Fruit fly (Drosophila melanogaster): ENCODE measurements around the gene kra.

The kra gene

DNA sequence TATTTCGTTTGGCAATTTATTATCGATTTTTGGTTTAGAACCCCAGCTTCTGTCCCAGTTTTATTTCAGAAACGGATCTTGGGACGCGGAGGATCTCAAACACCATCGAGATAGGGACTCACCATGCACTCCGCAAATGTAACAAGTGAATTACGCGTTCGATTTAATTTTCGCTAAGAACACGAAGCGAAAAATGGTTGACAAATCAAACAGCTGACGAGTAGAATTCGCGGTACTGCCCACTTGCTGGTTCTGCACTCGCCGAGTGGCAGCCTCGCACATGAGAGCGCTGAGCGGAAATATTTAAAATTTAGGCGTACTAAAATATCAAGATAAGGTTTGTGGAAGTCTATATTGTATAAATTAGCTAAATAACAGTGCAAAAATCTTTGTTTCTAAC is 37.5 kb downstream of the kra start, which contains the start of gene Pi4KIIalpha:
TSS of gene Pi4KIIalpha (minus strand) at position 233 of the 400 bp plus-strand sequence.
- TF ChIP-seq CG7045 (GFP tag; optimal IDR thresholded peaks at IDR 0.05) = no peak
- no peak for TF ChIP-seq CG1620 (GFP tag; optimal IDR thresholded peaks at IDR 0.05)
- no peak for TF ChIP-seq ovo (GFP tag; optimal IDR thresholded peaks at IDR 0.05)
- TF ChIP-seq Hr96 (GFP tag; optimal IDR thresholded peaks at IDR 0.05) = no peak
- no peak for TF ChIP-seq Crg-1 (GFP tag; optimal IDR thresholded peaks at IDR 0.05)
- no peak for TF ChIP-seq kay (GFP tag; ENCODE audit: borderline replicate concordance)
- TF ChIP-seq Clk (GFP tag; optimal IDR thresholded peaks at IDR 0.05) = no peak
- TF ChIP-seq cnc (optimal IDR thresholded peaks at IDR 0.05) = no peak
- TF ChIP-seq CG12768 (GFP tag; optimal IDR thresholded peaks at IDR 0.05) = no peak
- TF ChIP-seq CG33017 (tag; optimal IDR thresholded peaks at IDR 0.05) = no peak
- peak; percentile 58 for TF ChIP-seq tj (GFP tag; optimal IDR thresholded peaks at IDR 0.05)
- TF ChIP-seq pad (GFP tag; optimal IDR thresholded peaks at IDR 0.05) = no peak
- no peak for TF ChIP-seq CG7101 (tag; optimal IDR thresholded peaks at IDR 0.05)
- peak; percentile 21 for TF ChIP-seq cic (GFP tag; optimal IDR thresholded peaks at IDR 0.05)
- peak; percentile 50 for TF ChIP-seq bab1 (GFP tag; optimal IDR thresholded peaks at IDR 0.05)
- no peak for TF ChIP-seq CG14711 (tag; optimal IDR thresholded peaks at IDR 0.05)
- no peak for TF ChIP-seq CG11617 (GFP tag; optimal IDR thresholded peaks at IDR 0.05)
- no peak for TF ChIP-seq toe (GFP tag; optimal IDR thresholded peaks at IDR 0.05)
- no peak for TF ChIP-seq CG5204 (GFP tag; optimal IDR thresholded peaks at IDR 0.05)
- peak; percentile 62 for TF ChIP-seq Mnt (GFP tag; optimal IDR thresholded peaks at IDR 0.05)

DNA sequence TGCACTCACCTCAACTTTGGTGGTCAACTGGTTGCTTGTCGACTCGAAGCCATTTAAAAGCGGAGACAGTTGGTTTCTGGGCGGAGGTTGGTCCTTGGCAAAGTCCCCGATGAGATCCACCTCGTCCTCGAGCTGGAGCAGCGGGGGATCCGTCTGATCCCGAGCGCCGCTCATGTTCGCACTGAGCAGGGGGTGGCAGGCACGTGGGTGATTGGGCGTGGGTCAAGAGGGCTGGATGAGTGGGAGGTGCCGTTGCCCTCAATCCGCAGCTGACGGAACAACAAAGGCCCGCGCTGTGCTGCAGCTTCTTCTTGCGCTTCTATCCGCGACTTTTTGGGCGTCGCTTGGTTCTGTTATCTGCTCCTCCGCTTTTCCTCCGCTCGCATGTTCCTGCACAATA is 38.0 kb downstream of the kra start:
- TF ChIP-seq cnc (optimal IDR thresholded peaks at IDR 0.05) = no peak
- TF ChIP-seq toe (GFP tag; optimal IDR thresholded peaks at IDR 0.05) = no peak
- TF ChIP-seq CG11617 (GFP tag; optimal IDR thresholded peaks at IDR 0.05) = no peak
- TF ChIP-seq pad (GFP tag; optimal IDR thresholded peaks at IDR 0.05) = no peak
- no peak for TF ChIP-seq Hr96 (GFP tag; optimal IDR thresholded peaks at IDR 0.05)
- no peak for TF ChIP-seq CG14711 (tag; optimal IDR thresholded peaks at IDR 0.05)
- TF ChIP-seq cic (GFP tag; optimal IDR thresholded peaks at IDR 0.05) = no peak
- no peak for TF ChIP-seq CG1620 (GFP tag; optimal IDR thresholded peaks at IDR 0.05)
- no peak for TF ChIP-seq CG33017 (tag; optimal IDR thresholded peaks at IDR 0.05)
- no peak for TF ChIP-seq Mnt (GFP tag; optimal IDR thresholded peaks at IDR 0.05)
- no peak for TF ChIP-seq CG5204 (GFP tag; optimal IDR thresholded peaks at IDR 0.05)

DNA sequence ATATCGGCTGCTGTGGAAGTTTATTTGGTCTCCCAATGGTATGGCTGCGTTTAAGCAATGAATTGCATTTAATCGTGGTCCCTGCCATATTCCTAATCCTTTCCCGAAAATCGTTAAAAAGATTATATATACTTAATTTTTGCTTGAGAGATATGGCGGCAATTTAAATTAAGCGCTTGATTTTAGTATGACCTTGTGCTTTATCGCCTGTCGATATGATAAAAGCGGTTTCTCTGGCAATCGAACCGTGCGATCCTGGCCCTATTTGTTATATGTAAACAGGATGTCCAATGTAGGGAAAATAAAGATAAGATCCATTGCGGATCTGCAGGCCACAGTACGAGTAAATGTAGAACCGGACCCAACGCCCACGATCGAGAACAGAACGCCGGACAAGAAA is 46.1 kb downstream of the kra start, which contains the start of gene Snm1:
TSS of gene Snm1 (plus strand) at position 233 of the 400 bp plus-strand sequence.
- TF ChIP-seq Crg-1 (GFP tag; optimal IDR thresholded peaks at IDR 0.05) (no peak), CG1620 (GFP tag; optimal IDR thresholded peaks at IDR 0.05) (no peak), cnc (optimal IDR thresholded peaks at IDR 0.05) (no peak), Clk (GFP tag; optimal IDR thresholded peaks at IDR 0.05) (no peak), pad (GFP tag; optimal IDR thresholded peaks at IDR 0.05) (no peak), Mnt (GFP tag; optimal IDR thresholded peaks at IDR 0.05) (no peak), bab1 (GFP tag; optimal IDR thresholded peaks at IDR 0.05) (no peak)

DNA sequence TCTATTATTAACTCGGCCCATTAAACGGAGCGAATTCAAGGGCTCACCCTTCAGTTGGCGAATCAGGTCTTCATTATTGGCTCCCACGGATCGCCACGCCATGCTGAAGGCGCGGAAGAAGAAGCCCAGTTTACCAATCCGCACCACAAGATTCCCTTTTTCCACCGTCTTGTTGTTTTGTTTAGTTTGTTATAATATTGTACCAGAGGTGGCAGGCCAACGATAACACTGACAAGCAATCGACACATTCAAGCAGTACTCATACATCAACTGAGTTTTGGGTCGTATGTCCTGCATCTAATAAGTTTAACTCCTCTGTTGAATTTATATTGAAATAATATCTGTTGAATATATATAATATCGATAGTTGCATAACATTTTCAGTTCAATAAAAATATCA is 46.9 kb downstream of the kra start, which contains the start of gene Pcmt:
TSS of gene Pcmt (minus strand) at position 235 of the 400 bp plus-strand sequence.
- TF ChIP-seq ovo (GFP tag; optimal IDR thresholded peaks at IDR 0.05) = no peak
- no peak for TF ChIP-seq kay (GFP tag; ENCODE audit: borderline replicate concordance)

DNA sequence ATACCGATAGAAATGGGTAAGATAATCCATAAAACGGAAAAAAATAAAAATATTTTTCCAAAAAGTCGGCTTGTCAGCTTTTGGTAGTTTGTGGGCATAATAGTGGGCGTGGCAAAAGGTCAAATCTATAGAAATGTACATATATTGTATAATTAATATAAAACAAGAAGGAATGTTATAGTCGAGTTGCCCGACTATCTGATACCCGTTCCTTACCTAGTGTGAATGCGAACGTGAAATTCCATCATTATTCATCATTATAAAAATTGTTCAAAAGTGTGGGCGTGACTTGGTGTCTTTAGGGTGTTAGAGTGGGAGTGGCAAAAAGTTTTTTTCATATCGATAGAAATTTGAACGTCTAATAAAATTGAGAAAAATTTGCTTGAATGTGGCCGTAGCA is 49.3 kb downstream of the kra start:
- no peak for TF ChIP-seq CG33017 (tag; optimal IDR thresholded peaks at IDR 0.05)
- no peak for TF ChIP-seq bab1 (GFP tag; optimal IDR thresholded peaks at IDR 0.05)
- no peak for TF ChIP-seq CG7101 (tag; optimal IDR thresholded peaks at IDR 0.05)
- no peak for TF ChIP-seq CG11617 (GFP tag; optimal IDR thresholded peaks at IDR 0.05)
- no peak for TF ChIP-seq CG14711 (tag; optimal IDR thresholded peaks at IDR 0.05)
- TF ChIP-seq Hr96 (GFP tag; optimal IDR thresholded peaks at IDR 0.05) = no peak
- TF ChIP-seq CG12768 (GFP tag; optimal IDR thresholded peaks at IDR 0.05) = no peak
- TF ChIP-seq Mnt (GFP tag; optimal IDR thresholded peaks at IDR 0.05) = no peak
- TF ChIP-seq CG1620 (GFP tag; optimal IDR thresholded peaks at IDR 0.05) = no peak
- TF ChIP-seq Crg-1 (GFP tag; optimal IDR thresholded peaks at IDR 0.05) = no peak

DNA sequence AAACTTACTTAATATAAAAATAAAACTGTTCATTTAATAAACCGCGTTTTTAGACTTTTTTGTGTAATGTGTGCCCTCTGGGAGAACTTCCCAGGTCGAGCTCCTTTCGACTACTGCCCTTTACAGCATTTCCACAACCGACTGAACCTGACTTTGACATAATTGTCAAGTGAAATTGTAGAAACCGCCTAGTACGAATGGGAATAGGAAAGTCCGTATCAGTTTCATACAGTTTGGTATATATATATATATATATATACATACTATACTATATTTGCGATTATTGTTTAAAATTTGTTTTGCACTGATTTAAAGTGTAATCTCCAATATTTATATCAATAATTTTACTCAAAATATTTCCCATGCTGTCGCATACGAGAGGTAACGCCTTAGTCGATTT is 49.9 kb downstream of the kra start, which contains the start of gene mia:
TSS of gene mia (minus strand) at position 101 of the 400 bp plus-strand sequence.
- TF ChIP-seq bab1 (GFP tag; optimal IDR thresholded peaks at IDR 0.05) = no peak
- no peak for TF ChIP-seq CG7101 (tag; optimal IDR thresholded peaks at IDR 0.05)
- no peak for TF ChIP-seq kay (GFP tag; ENCODE audit: borderline replicate concordance)
- TF ChIP-seq CG14711 (tag; optimal IDR thresholded peaks at IDR 0.05) = no peak
- TF ChIP-seq CG7045 (GFP tag; optimal IDR thresholded peaks at IDR 0.05) = no peak
- no peak for TF ChIP-seq tj (GFP tag; optimal IDR thresholded peaks at IDR 0.05)
- no peak for TF ChIP-seq CG33017 (tag; optimal IDR thresholded peaks at IDR 0.05)
- TF ChIP-seq Mnt (GFP tag; optimal IDR thresholded peaks at IDR 0.05) = no peak
- TF ChIP-seq Hr96 (GFP tag; optimal IDR thresholded peaks at IDR 0.05) = no peak
- no peak for TF ChIP-seq toe (GFP tag; optimal IDR thresholded peaks at IDR 0.05)
- no peak for TF ChIP-seq Clk (GFP tag; optimal IDR thresholded peaks at IDR 0.05)
- TF ChIP-seq CG12768 (GFP tag; optimal IDR thresholded peaks at IDR 0.05) = no peak
- no peak for TF ChIP-seq pad (GFP tag; optimal IDR thresholded peaks at IDR 0.05)
- no peak for TF ChIP-seq CG1620 (GFP tag; optimal IDR thresholded peaks at IDR 0.05)
- no peak for TF ChIP-seq cnc (optimal IDR thresholded peaks at IDR 0.05)
- no peak for TF ChIP-seq ovo (GFP tag; optimal IDR thresholded peaks at IDR 0.05)
- TF ChIP-seq CG11617 (GFP tag; optimal IDR thresholded peaks at IDR 0.05) = no peak
- no peak for TF ChIP-seq Crg-1 (GFP tag; optimal IDR thresholded peaks at IDR 0.05)
- TF ChIP-seq cic (GFP tag; optimal IDR thresholded peaks at IDR 0.05) = no peak

DNA sequence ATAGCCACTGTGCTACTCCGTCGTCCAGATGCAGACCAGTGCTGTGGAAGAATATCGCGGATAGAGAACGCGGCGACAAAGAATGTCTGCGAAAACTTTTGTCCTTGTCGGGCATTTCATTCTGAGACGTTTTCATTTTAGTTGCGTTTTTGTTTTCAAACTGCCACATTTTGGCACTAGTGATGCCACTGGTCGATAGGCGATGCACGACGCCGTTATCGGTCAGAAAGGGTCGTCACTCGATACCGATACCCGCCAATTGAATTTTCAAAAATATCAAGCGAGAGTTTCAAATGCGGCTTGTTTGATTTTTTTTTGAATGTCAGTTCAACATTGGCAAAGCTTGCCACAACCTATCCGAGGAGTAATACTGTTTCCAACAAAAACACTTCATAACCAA is 50.5 kb downstream of the kra start:
- no peak for TF ChIP-seq toe (GFP tag; optimal IDR thresholded peaks at IDR 0.05)
- peak; percentile 13 for TF ChIP-seq bab1 (GFP tag; optimal IDR thresholded peaks at IDR 0.05)
